Fruit fly (Drosophila melanogaster): ENCODE data around the gene CG31517.

dm6 chr3R:13923626-13924025 is 24.6 kb upstream of the CG31517 start:
- TF ChIP-seq CG2120 (GFP tag; optimal IDR thresholded peaks at IDR 0.05) (no peak), onecut (GFP tag; IDR thresholded peaks at IDR 0.05) (no peak), odd (GFP tag; optimal IDR thresholded peaks at IDR 0.05) (no peak), bbx (GFP tag; IDR thresholded peaks at IDR 0.05; ENCODE audit: partially characterized antibody) (no peak)

Data from whole organism, embryonic.